Worm (Caenorhabditis elegans) whole organism, L2 larva: ENCODE measurements around the gene nrf-6.

ENCODE experiments used
- aly-2 ChIP-seq: fragments of 150-350 bp; optimal IDR thresholded peaks from 2 replicates; lab custom pipeline; 2014; ENCODE audit warnings: missing biosample characterization, missing genetic modification characterization
- ama-1 ChIP-seq: fragments of 150-350 bp; optimal IDR thresholded peaks from 2 replicates; lab custom pipeline; 2018; ENCODE audit warnings: inconsistent platforms
- dmd-4 ChIP-seq: sonication (generic microtip); optimal IDR thresholded peaks from 2 replicates; lab custom pipeline; 2017; ENCODE audit warnings: missing biosample characterization, missing genetic modification characterization
- lin-13 ChIP-seq: fragments of 150-350 bp; optimal IDR thresholded peaks from 2 replicates; lab custom pipeline; 2014; ENCODE audit warnings: missing biosample characterization, missing genetic modification reagents, missing genetic modification characterization
- mab-5 ChIP-seq: fragments of 150-350 bp; optimal IDR thresholded peaks from 2 replicates; lab custom pipeline; 2014; ENCODE audit warnings: missing biosample characterization, missing genetic modification characterization
- nhr-12 ChIP-seq: fragments of 150-350 bp; optimal IDR thresholded peaks from 2 replicates; lab custom pipeline; 2014; ENCODE audit warnings: missing biosample characterization, missing genetic modification characterization
- snpc-4 ChIP-seq: fragments of 150-350 bp; optimal IDR thresholded peaks from 2 replicates; lab custom pipeline; 2014; ENCODE audit warnings: missing biosample characterization, missing genetic modification characterization
- unc-62 ChIP-seq: fragments of 150-350 bp; optimal IDR thresholded peaks from 2 replicates; lab custom pipeline; 2014; ENCODE audit warnings: missing biosample characterization, missing genetic modification reagents, missing genetic modification characterization
- ztf-11 ChIP-seq: sonication (generic microtip); optimal IDR thresholded peaks from 2 replicates; lab custom pipeline; 2017; ENCODE audit warnings: missing biosample characterization, missing genetic modification characterization

- peak; percentile 70 for TF ChIP-seq snpc-4
- TF ChIP-seq aly-2 (tag; lab: Kevin White, UChicago), result no peak
- TF ChIP-seq nhr-12 (tag; lab: Kevin White, UChicago), result no peak
- peak; percentile 35 for TF ChIP-seq unc-62
- no peak for TF ChIP-seq ztf-11 (tag; lab: Kevin White, UChicago)
- TF ChIP-seq dmd-4 (tag; lab: Kevin White, UChicago), result no peak
- no peak for TF ChIP-seq ama-1 (lab: Kevin White, UChicago)
- TF ChIP-seq lin-13 (GFP tag; lab: Kevin White, UChicago), result peak; percentile 80
- no peak for TF ChIP-seq mab-5
Measured at ce11 chrII:8028246-8028694, 4.2 kb downstream of the nrf-6 start.
